Worm (Caenorhabditis elegans) whole organism, L3 larva: ENCODE data around the gene gst-18.
A peak's percentile ranks its signal among the peaks of the same experiment; 100 is the strongest.

Source experiments
- aly-2 ChIP-seq: fragments of 150-350 bp; optimal IDR thresholded peaks from 2 replicates; lab custom pipeline; 2014; ENCODE audit warnings: missing biosample characterization, missing genetic modification characterization
- ama-1 ChIP-seq: fragments of 150-350 bp; optimal IDR thresholded peaks from 2 replicates; lab custom pipeline; 2018
- ceh-16 ChIP-seq: sonication (generic microtip); optimal IDR thresholded peaks from 2 replicates; lab custom pipeline; 2017; ENCODE audit warnings: missing biosample characterization, missing genetic modification characterization
- daf-12 ChIP-seq: fragments of 150-350 bp; optimal IDR thresholded peaks from 2 replicates; lab custom pipeline; 2014; ENCODE audit warnings: missing biosample characterization, missing genetic modification reagents, missing genetic modification characterization
- egl-27 ChIP-seq: sonication (generic microtip); optimal IDR thresholded peaks from 4 replicates; lab custom pipeline; 2017; ENCODE audit warnings: missing biosample characterization, missing genetic modification reagents, missing genetic modification characterization
- fos-1 ChIP-seq: fragments of 150-350 bp; optimal IDR thresholded peaks from 2 replicates; lab custom pipeline; 2014; ENCODE audit warnings: missing biosample characterization, missing genetic modification characterization
- lin-39 ChIP-seq: fragments of 150-350 bp; optimal IDR thresholded peaks from 2 replicates; lab custom pipeline; 2018; ENCODE audit warnings: missing biosample characterization, missing genetic modification reagents, missing genetic modification characterization
- nhr-25 ChIP-seq: sonication (generic microtip); optimal IDR thresholded peaks from 2 replicates; lab custom pipeline; 2017; ENCODE audit warnings: missing biosample characterization, missing genetic modification characterization
- sea-2 ChIP-seq: fragments of 150-350 bp; sonication (generic microtip); optimal IDR thresholded peaks from 4 replicates; lab custom pipeline; 2014; ENCODE audit warnings: missing biosample characterization, missing genetic modification reagents, missing genetic modification characterization
- skn-1 ChIP-seq: fragments of 150-350 bp; optimal IDR thresholded peaks from 2 replicates; lab custom pipeline; 2014; ENCODE audit warnings: missing biosample characterization, missing genetic modification characterization
- snpc-4 ChIP-seq: fragments of 150-350 bp; optimal IDR thresholded peaks from 2 replicates; lab custom pipeline; 2014; ENCODE audit warnings: missing biosample characterization, missing genetic modification characterization
- unc-62 ChIP-seq: fragments of 150-350 bp; sonication (generic microtip); optimal IDR thresholded peaks from 4 replicates; lab custom pipeline; 2014; ENCODE audit warnings: missing biosample characterization, missing genetic modification reagents, missing genetic modification characterization
- zag-1 ChIP-seq: fragments of 150-350 bp; optimal IDR thresholded peaks from 2 replicates; lab custom pipeline; 2014; ENCODE audit warnings: missing biosample characterization, missing genetic modification characterization

DNA sequence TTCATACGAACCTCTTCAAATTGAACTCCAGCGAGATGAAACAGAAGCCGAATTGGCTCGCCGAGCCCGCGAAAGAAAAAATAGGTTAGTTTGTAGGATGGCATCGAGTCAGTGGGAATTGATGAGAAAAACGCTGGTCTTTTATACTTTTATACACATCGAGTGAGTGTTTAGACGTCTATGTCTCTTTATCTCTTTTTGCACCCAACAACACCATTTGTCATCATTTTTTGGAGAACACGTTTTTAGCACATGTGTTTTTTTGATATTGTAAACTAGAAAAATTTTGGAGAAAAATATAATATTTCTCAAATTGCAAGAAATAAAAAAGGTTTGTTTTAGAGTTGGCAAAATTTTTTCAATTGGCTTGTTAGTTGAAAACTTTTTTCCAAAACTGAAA lies 6.4 kb downstream of the gst-18 start, which contains the start of gene gst-16:
- TF ChIP-seq skn-1 (tag; lab: Kevin White, UChicago), result peak; percentile 93
- TF ChIP-seq sea-2 (GFP tag; lab: Kevin White, UChicago), result no peak
- no peak for TF ChIP-seq nhr-25 (tag; lab: Kevin White, UChicago)
- no peak for TF ChIP-seq fos-1 (tag; lab: Kevin White, UChicago)
- no peak for TF ChIP-seq ceh-16 (tag; lab: Kevin White, UChicago)
- no peak for TF ChIP-seq egl-27 (tag; lab: Kevin White, UChicago)
- no peak for TF ChIP-seq lin-39
- TF ChIP-seq zag-1 (tag; lab: Kevin White, UChicago), result no peak
- no peak for TF ChIP-seq snpc-4 (tag; lab: Kevin White, UChicago)
- TF ChIP-seq unc-62 (GFP tag; lab: Kevin White, UChicago), result no peak
- TF ChIP-seq daf-12 (tag; lab: Kevin White, UChicago), result no peak
- TF ChIP-seq ama-1, result no peak
- TF ChIP-seq aly-2, result no peak
